Worm (Caenorhabditis elegans) whole organism, L2 larva: Measurements from ENCODE around the gene cest-28.

Experiments
- R02D3.7 ChIP-seq: fragments of 150-350 bp; optimal IDR thresholded peaks from 2 replicates; lab custom pipeline; 2014; ENCODE audit warnings: missing biosample characterization, missing genetic modification characterization
- blmp-1 ChIP-seq: sonication (generic microtip); optimal IDR thresholded peaks from 2 replicates; lab custom pipeline; 2017; ENCODE audit warnings: missing genetic modification characterization, mild to moderate bottlenecking, missing compliant biosample characterization, antibody characterized with exemption, moderate library complexity; ENCODE audit not compliant: insufficient read depth
- egl-27 ChIP-seq: sonication (generic microtip); optimal IDR thresholded peaks from 3 replicates; lab custom pipeline; 2017; ENCODE audit warnings: missing biosample characterization, missing genetic modification reagents, missing genetic modification characterization
- elt-3 ChIP-seq: sonication (generic microtip); optimal IDR thresholded peaks from 2 replicates; lab custom pipeline; 2017; ENCODE audit warnings: missing biosample characterization, missing genetic modification characterization
- fos-1 ChIP-seq: fragments of 150-350 bp; optimal IDR thresholded peaks from 2 replicates; lab custom pipeline; 2014; ENCODE audit warnings: missing biosample characterization, missing genetic modification characterization
- lin-11 ChIP-seq: fragments of 150-350 bp; sonication (generic microtip); optimal IDR thresholded peaks from 2 replicates; lab custom pipeline; 2014; ENCODE audit warnings: missing biosample characterization, missing genetic modification characterization, inconsistent platforms, mixed read lengths
- nhr-237 ChIP-seq: fragments of 150-350 bp; optimal IDR thresholded peaks from 2 replicates; lab custom pipeline; 2014; ENCODE audit warnings: missing biosample characterization, missing genetic modification characterization
- nhr-6 ChIP-seq: fragments of 150-350 bp; optimal IDR thresholded peaks from 2 replicates; lab custom pipeline; 2014; ENCODE audit warnings: missing biosample characterization, missing genetic modification characterization
- skn-1 ChIP-seq: sonication (generic microtip); optimal IDR thresholded peaks from 2 replicates; lab custom pipeline; 2017; ENCODE audit warnings: missing biosample characterization, missing genetic modification characterization
- sma-9 ChIP-seq, 2 experiments: fragments of 150-350 bp in 1 of 2; sonication (generic microtip) in 1 of 2; optimal IDR thresholded peaks; 2 replicates each; lab custom pipeline; 2014 to 2016; ENCODE audit warnings: missing genetic modification characterization in 2 of 2, mild to moderate bottlenecking in 1 of 2, missing biosample characterization in 1 of 2, missing compliant biosample characterization in 1 of 2, missing genetic modification reagents in 1 of 2, moderate library complexity in 1 of 2
- snpc-4 ChIP-seq: fragments of 150-350 bp; optimal IDR thresholded peaks from 2 replicates; lab custom pipeline; 2014; ENCODE audit warnings: missing biosample characterization, missing genetic modification characterization
- unc-62 ChIP-seq: fragments of 150-350 bp; optimal IDR thresholded peaks from 2 replicates; lab custom pipeline; 2014; ENCODE audit warnings: missing biosample characterization, missing genetic modification reagents, missing genetic modification characterization
- zag-1 ChIP-seq: fragments of 150-350 bp; optimal IDR thresholded peaks from 2 replicates; lab custom pipeline; 2014; ENCODE audit warnings: missing biosample characterization, missing genetic modification characterization
- ztf-11 ChIP-seq: sonication (generic microtip); optimal IDR thresholded peaks from 2 replicates; lab custom pipeline; 2017; ENCODE audit warnings: missing biosample characterization, missing genetic modification characterization

ce11 chrV:6661658-6662057, 8.0 kb upstream of the cest-28 start:
- TF ChIP-seq elt-3 (tag; lab: Kevin White, UChicago) (no peak), unc-62 (GFP tag; lab: Kevin White, UChicago) (no peak), lin-11 (tag; lab: Kevin White, UChicago) (no peak), blmp-1 (tag; lab: Kevin White, UChicago) (no peak), zag-1 (tag; lab: Kevin White, UChicago) (no peak), nhr-237 (tag; lab: Kevin White, UChicago) (no peak), sma-9 (GFP tag; optimal IDR thresholded peaks at IDR 0.05; lab: Kevin White, UChicago) (peak; percentile 19), sma-9 (tag; optimal IDR thresholded peaks at IDR 0.05; lab: Kevin White, UChicago) (no peak), R02D3.7 (no peak), egl-27 (tag; lab: Kevin White, UChicago) (no peak), snpc-4 (tag; lab: Kevin White, UChicago) (no peak), fos-1 (no peak), nhr-6 (tag; lab: Kevin White, UChicago) (no peak), ztf-11 (tag; lab: Kevin White, UChicago) (no peak), skn-1 (tag; lab: Kevin White, UChicago) (no peak)
